Fruit fly (Drosophila melanogaster) S2 (cell line): Measurements from ENCODE around the gene Moe.

Experiments
- CG8478 ChIP-seq: fragments of >200 bp; optimal IDR thresholded peaks from 2 replicates; lab custom pipeline; 2018
- CTCF ChIP-seq, 2 experiments: fragments of >200 bp; optimal IDR thresholded peaks; 2 replicates each; lab custom pipeline; 2018

The Moe gene

dm6 chrX:8894315-8895017, 3.7 kb downstream of the Moe start:
- TF ChIP-seq CTCF (optimal IDR thresholded peaks at IDR 0.05; lab: Kevin White, UChicago) (no peak), CG8478 (lab: Kevin White, UChicago) (no peak)

- TF ChIP-seq CTCF (optimal IDR thresholded peaks at IDR 0.05; lab: Kevin White, UChicago) = no peak
- no peak for TF ChIP-seq CG8478 (lab: Kevin White, UChicago)
Measured at dm6 chrX:8893378-8893912, 4.7 kb downstream of the Moe start.

dm6 chrX:8892445-8893009, 5.6 kb downstream of the Moe start:
- TF ChIP-seq CTCF (optimal IDR thresholded peaks at IDR 0.05; lab: Kevin White, UChicago) = no peak
- no peak for TF ChIP-seq CG8478 (lab: Kevin White, UChicago)

dm6 chrX:8891565-8892276, 6.4 kb downstream of the Moe start:
- TF ChIP-seq CTCF (optimal IDR thresholded peaks at IDR 0.05; lab: Kevin White, UChicago) (no peak), CG8478 (lab: Kevin White, UChicago) (no peak)

- TF ChIP-seq CG8478 (lab: Kevin White, UChicago) = no peak
- TF ChIP-seq CTCF (optimal IDR thresholded peaks at IDR 0.05; lab: Kevin White, UChicago) = no peak
Measured at dm6 chrX:8890974-8891373, 7.2 kb downstream of the Moe start.

- TF ChIP-seq CTCF (optimal IDR thresholded peaks at IDR 0.05; lab: Kevin White, UChicago) (no peak), CG8478 (lab: Kevin White, UChicago) (no peak)
Measured at dm6 chrX:8888861-8889392, 9.2 kb downstream of the Moe start.

dm6 chrX:8887410-8887809, 10.7 kb downstream of the Moe start:
- no peak for TF ChIP-seq CTCF (optimal IDR thresholded peaks at IDR 0.05; lab: Kevin White, UChicago)
- TF ChIP-seq CG8478 (lab: Kevin White, UChicago) = no peak

- no peak for TF ChIP-seq CG8478 (lab: Kevin White, UChicago)
- TF ChIP-seq CTCF (optimal IDR thresholded peaks at IDR 0.05; lab: Kevin White, UChicago) = no peak
Measured at dm6 chrX:8885177-8885576, 13.0 kb downstream of the Moe start.

dm6 chrX:8884678-8885077, 13.5 kb downstream of the Moe start:
- TF ChIP-seq CTCF (optimal IDR thresholded peaks at IDR 0.05; lab: Kevin White, UChicago) (no peak), CG8478 (lab: Kevin White, UChicago) (no peak)

- no peak for TF ChIP-seq CG8478 (lab: Kevin White, UChicago)
- no peak for TF ChIP-seq CTCF (optimal IDR thresholded peaks at IDR 0.05; lab: Kevin White, UChicago)
Measured at dm6 chrX:8883954-8884353, 14.2 kb downstream of the Moe start.

dm6 chrX:8883388-8883787, 14.7 kb downstream of the Moe start:
- TF ChIP-seq CTCF (optimal IDR thresholded peaks at IDR 0.05; lab: Kevin White, UChicago) (no peak), CG8478 (lab: Kevin White, UChicago) (no peak)

dm6 chrX:8881729-8882128, 16.4 kb downstream of the Moe start:
- TF ChIP-seq CG8478 (lab: Kevin White, UChicago) (no peak), CTCF (optimal IDR thresholded peaks at IDR 0.05; lab: Kevin White, UChicago) (no peak)

dm6 chrX:8878967-8879554, 19.1 kb downstream of the Moe start:
- no peak for TF ChIP-seq CTCF (optimal IDR thresholded peaks at IDR 0.05; lab: Kevin White, UChicago)
- TF ChIP-seq CG8478 (lab: Kevin White, UChicago) = no peak

dm6 chrX:8867481-8867880, 30.7 kb downstream of the Moe start:
- TF ChIP-seq CG8478 (lab: Kevin White, UChicago) (no peak), CTCF (optimal IDR thresholded peaks at IDR 0.05; lab: Kevin White, UChicago) (peak; percentile 74 to 77)
